Worm (Caenorhabditis elegans) whole organism, mixed stage, embryonic: ENCODE data around the gene fip-4.
A peak's percentile ranks its signal among the peaks of the same experiment; 100 is the strongest.

Source experiments
- M03D4.4 ChIP-seq: sonication (generic microtip); optimal IDR thresholded peaks from 2 replicates; lab custom pipeline; 2017; ENCODE audit warnings: mild to moderate bottlenecking, missing genetic modification characterization, missing compliant biosample characterization
- bed-3 ChIP-seq: fragments of 200-800 bp; sonication (Bioruptor generic); optimal IDR thresholded peaks from 3 replicates; lab custom pipeline; 2018; ENCODE audit warnings: mild to moderate bottlenecking, missing genetic modification characterization, moderate library complexity, missing compliant biosample characterization
- blmp-1 ChIP-seq: fragments of 150-350 bp; optimal IDR thresholded peaks from 2 replicates; lab custom pipeline; 2014; ENCODE audit warnings: missing biosample characterization, missing genetic modification characterization
- ceh-39 ChIP-seq: fragments of 150-350 bp; optimal IDR thresholded peaks from 2 replicates; lab custom pipeline; 2014; ENCODE audit warnings: missing biosample characterization, missing genetic modification characterization
- ceh-43 ChIP-seq: fragments of 200-800 bp; sonication (Bioruptor generic); optimal IDR thresholded peaks from 2 replicates; lab custom pipeline; 2018; ENCODE audit warnings: mild to moderate bottlenecking, missing genetic modification characterization, moderate library complexity, missing compliant biosample characterization
- ceh-83 ChIP-seq: fragments of 200-800 bp; sonication (Bioruptor generic); optimal IDR thresholded peaks from 2 replicates; lab custom pipeline; 2018; ENCODE audit warnings: mild to moderate bottlenecking, missing genetic modification characterization, missing compliant biosample characterization
- ces-1 ChIP-seq: fragments of 150-350 bp; optimal IDR thresholded peaks from 2 replicates; lab custom pipeline; 2014; ENCODE audit warnings: missing biosample characterization, missing genetic modification reagents, missing genetic modification characterization
- cnd-1 ChIP-seq: fragments of 200-800 bp; sonication (Bioruptor generic); optimal IDR thresholded peaks from 2 replicates; lab custom pipeline; 2018; ENCODE audit warnings: mild to moderate bottlenecking, missing genetic modification characterization, missing compliant biosample characterization
- drap-1 ChIP-seq: fragments of 200-800 bp; sonication (Bioruptor generic); optimal IDR thresholded peaks from 3 replicates; lab custom pipeline; 2018; ENCODE audit warnings: mild to moderate bottlenecking, missing genetic modification characterization, missing compliant biosample characterization
- elt-1 ChIP-seq: sonication (generic microtip); optimal IDR thresholded peaks from 2 replicates; lab custom pipeline; 2017; ENCODE audit warnings: missing genetic modification characterization, mild to moderate bottlenecking, missing compliant biosample characterization, antibody characterized with exemption, moderate library complexity, borderline replicate concordance; ENCODE audit not compliant: insufficient read depth
- elt-3 ChIP-seq: fragments of 150-350 bp; optimal IDR thresholded peaks from 2 replicates; lab custom pipeline; 2014; ENCODE audit warnings: missing biosample characterization, missing genetic modification characterization
- ham-2 ChIP-seq: fragments of 200-800 bp; sonication (Bioruptor generic); optimal IDR thresholded peaks from 2 replicates; lab custom pipeline; 2018; ENCODE audit warnings: mild to moderate bottlenecking, missing genetic modification characterization, missing compliant biosample characterization
- hlh-1 ChIP-seq: fragments of 150-350 bp; optimal IDR thresholded peaks from 2 replicates; lab custom pipeline; 2014; ENCODE audit warnings: missing biosample characterization, missing genetic modification reagents, missing genetic modification characterization
- lin-13 ChIP-seq: fragments of 150-350 bp; optimal IDR thresholded peaks from 2 replicates; lab custom pipeline; 2014; ENCODE audit warnings: missing biosample characterization, missing genetic modification characterization
- lin-32 ChIP-seq: fragments of 200-800 bp; sonication (Bioruptor generic); optimal IDR thresholded peaks from 2 replicates; lab custom pipeline; 2018; ENCODE audit warnings: mild to moderate bottlenecking, missing genetic modification characterization, missing compliant biosample characterization
- mab-5 ChIP-seq: fragments of 150-350 bp; optimal IDR thresholded peaks from 2 replicates; lab custom pipeline; 2014; ENCODE audit warnings: missing biosample characterization, missing genetic modification characterization
- mep-1 ChIP-seq: fragments of 150-350 bp; optimal IDR thresholded peaks from 2 replicates; lab custom pipeline; 2017; ENCODE audit warnings: missing biosample characterization, missing genetic modification reagents, missing genetic modification characterization, inconsistent platforms
- mls-2 ChIP-seq: sonication (generic microtip); optimal IDR thresholded peaks from 2 replicates; lab custom pipeline; 2016; ENCODE audit warnings: mild to moderate bottlenecking, missing genetic modification characterization, moderate library complexity, missing compliant biosample characterization
- nhr-12 ChIP-seq: fragments of 150-350 bp; optimal IDR thresholded peaks from 2 replicates; lab custom pipeline; 2014; ENCODE audit warnings: missing biosample characterization, missing genetic modification characterization
- nhr-2 ChIP-seq: fragments of 150-350 bp; optimal IDR thresholded peaks from 2 replicates; lab custom pipeline; 2014; ENCODE audit warnings: missing biosample characterization, missing genetic modification characterization
- nhr-237 ChIP-seq: fragments of 150-350 bp; optimal IDR thresholded peaks from 2 replicates; lab custom pipeline; 2014; ENCODE audit warnings: missing biosample characterization, missing genetic modification characterization
- nhr-28 ChIP-seq: fragments of 150-350 bp; optimal IDR thresholded peaks from 2 replicates; lab custom pipeline; 2014; ENCODE audit warnings: missing biosample characterization, missing genetic modification characterization
- nhr-76 ChIP-seq: sonication (generic microtip); optimal IDR thresholded peaks from 2 replicates; lab custom pipeline; 2017; ENCODE audit warnings: missing biosample characterization, missing genetic modification characterization
- pha-4 ChIP-seq: fragments of 150-350 bp; optimal IDR thresholded peaks from 2 replicates; lab custom pipeline; 2018; ENCODE audit warnings: missing biosample characterization, missing genetic modification reagents, missing genetic modification characterization
- sem-2 ChIP-seq: fragments of 200-800 bp; sonication (Bioruptor generic); optimal IDR thresholded peaks from 2 replicates; lab custom pipeline; 2018; ENCODE audit warnings: mild to moderate bottlenecking, missing genetic modification characterization, missing compliant biosample characterization
- snpc-4 ChIP-seq: fragments of 150-350 bp; optimal IDR thresholded peaks from 2 replicates; lab custom pipeline; 2014; ENCODE audit warnings: missing biosample characterization, missing genetic modification characterization
- sptf-1 ChIP-seq: sonication (generic microtip); optimal IDR thresholded peaks from 2 replicates; lab custom pipeline; 2017; ENCODE audit warnings: mild to moderate bottlenecking, missing genetic modification characterization, moderate library complexity, missing compliant biosample characterization
- tbx-8 ChIP-seq: fragments of 200-800 bp; sonication (Bioruptor generic); optimal IDR thresholded peaks from 2 replicates; lab custom pipeline; 2018; ENCODE audit warnings: mild to moderate bottlenecking, missing genetic modification characterization, moderate library complexity, missing compliant biosample characterization
- unc-120 ChIP-seq: sonication (generic microtip); optimal IDR thresholded peaks from 2 replicates; lab custom pipeline; 2017; ENCODE audit warnings: missing genetic modification characterization, missing compliant biosample characterization; ENCODE audit not compliant: poor library complexity, severe bottlenecking
- unc-39 ChIP-seq: fragments of 150-350 bp; optimal IDR thresholded peaks from 2 replicates; lab custom pipeline; 2014; ENCODE audit warnings: missing biosample characterization, missing genetic modification characterization
- unc-62 ChIP-seq: fragments of 150-350 bp; optimal IDR thresholded peaks from 2 replicates; lab custom pipeline; 2014; ENCODE audit warnings: missing biosample characterization, missing genetic modification reagents, missing genetic modification characterization
- zip-8 ChIP-seq: fragments of 150-350 bp; optimal IDR thresholded peaks from 2 replicates; lab custom pipeline; 2014; ENCODE audit warnings: missing biosample characterization, missing genetic modification characterization
- ztf-11 ChIP-seq: fragments of 150-350 bp; optimal IDR thresholded peaks from 2 replicates; lab custom pipeline; 2014; ENCODE audit warnings: missing biosample characterization, missing genetic modification characterization

fip-4 gene

DNA sequence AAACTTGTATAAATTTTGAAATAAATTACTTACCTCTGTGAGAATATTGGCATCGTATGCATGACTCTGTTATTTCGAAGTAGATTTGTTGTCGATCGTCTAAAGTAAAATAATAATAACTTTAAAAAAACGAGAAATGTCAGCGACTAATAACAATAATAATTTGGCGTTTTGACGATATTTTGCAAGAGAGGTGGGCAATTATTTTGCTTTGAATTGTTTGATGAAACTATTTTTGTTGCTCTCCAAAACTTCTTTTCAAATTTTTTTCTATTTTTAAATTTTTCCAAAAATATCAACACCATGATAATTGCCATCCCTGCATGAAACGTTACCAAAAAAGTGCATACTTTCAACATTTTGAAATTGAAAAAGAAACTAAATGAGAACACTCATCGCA lies 11.9 kb downstream of the fip-4 start, which contains the start of gene F41E6.7:
Gene F41E6.7 (minus strand): TSS at position 101 of the 400 bp plus-strand sequence.
- TF ChIP-seq nhr-28 (no peak), nhr-237 (tag; lab: Kevin White, UChicago) (no peak), unc-62 (no peak), snpc-4 (tag; lab: Kevin White, UChicago) (no peak), ces-1 (GFP tag; lab: Kevin White, UChicago) (no peak), lin-32 (GFP tag; lab: Kevin White, UChicago) (no peak), sem-2 (GFP tag; lab: Kevin White, UChicago) (no peak), ceh-43 (GFP tag; lab: Kevin White, UChicago) (no peak), mep-1 (no peak), nhr-76 (tag; lab: Kevin White, UChicago) (no peak), drap-1 (no peak), sptf-1 (no peak), nhr-2 (tag; lab: Kevin White, UChicago) (no peak), elt-1 (tag; lab: Kevin White, UChicago) (no peak), ztf-11 (tag; lab: Kevin White, UChicago) (no peak), ceh-39 (tag; lab: Kevin White, UChicago) (no peak)
- TF ChIP-seq, all 35 proteins: peak for 0

DNA sequence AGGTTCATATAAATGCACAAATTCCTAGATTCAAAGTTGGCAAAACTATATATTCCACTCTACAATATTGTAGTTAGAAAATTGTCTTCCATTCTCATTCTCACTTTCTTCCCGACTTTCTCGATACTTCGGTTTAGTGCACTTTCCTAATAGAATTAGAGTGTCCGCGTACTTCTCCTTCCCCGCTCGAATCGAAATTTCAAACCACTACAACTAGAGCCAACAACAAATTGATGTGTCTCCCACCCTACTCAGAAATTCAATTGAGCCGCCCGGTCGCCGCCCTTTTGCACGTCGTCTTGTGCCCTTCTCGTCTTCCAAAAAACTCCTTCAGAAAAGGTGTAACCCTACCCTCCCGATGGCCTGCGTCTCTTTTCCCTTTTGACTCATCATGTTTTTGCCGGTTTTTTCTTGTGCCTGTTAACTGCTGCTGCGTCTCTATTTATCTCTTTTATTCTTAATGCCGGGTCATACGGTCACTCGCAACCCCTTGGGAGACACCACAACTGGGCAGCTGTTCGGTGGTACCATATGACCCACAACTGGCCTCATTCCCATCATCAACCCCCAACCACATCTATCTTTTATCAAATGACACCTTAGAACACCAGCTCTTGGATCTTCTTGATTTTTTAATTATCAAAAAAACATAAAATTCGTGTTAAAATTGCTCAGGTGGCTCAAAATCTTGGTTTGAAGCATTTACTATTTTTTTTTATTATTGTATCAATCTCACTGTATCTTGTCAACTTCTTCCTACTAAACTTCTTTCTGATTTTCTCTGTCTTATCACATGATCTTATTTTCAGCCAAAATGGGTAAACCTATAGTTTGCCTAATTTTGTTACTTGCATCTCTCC lies 16.7 kb downstream of the fip-4 start, which contains the start of gene tag-196:
Gene tag-196 (plus strand): TSS at position 810 of the 860 bp plus-strand sequence.
- TF ChIP-seq mls-2 (tag; lab: Kevin White, UChicago) (no peak), cnd-1 (peak; percentile 10), unc-120 (tag; lab: Kevin White, UChicago) (peak; percentile 20), ceh-83 (GFP tag; lab: Kevin White, UChicago) (no peak), ces-1 (GFP tag; lab: Kevin White, UChicago) (peak; percentile 95), mab-5 (no peak), lin-32 (GFP tag; lab: Kevin White, UChicago) (no peak), snpc-4 (tag; lab: Kevin White, UChicago) (no peak), unc-39 (no peak), zip-8 (tag; lab: Kevin White, UChicago) (no peak), ceh-43 (GFP tag; lab: Kevin White, UChicago) (no peak), hlh-1 (tag; lab: Kevin White, UChicago) (peak; percentile 94), blmp-1 (tag; lab: Kevin White, UChicago) (no peak), nhr-237 (tag; lab: Kevin White, UChicago) (no peak), ztf-11 (tag; lab: Kevin White, UChicago) (no peak), sptf-1 (no peak), tbx-8 (GFP tag; lab: Kevin White, UChicago) (no peak), nhr-76 (tag; lab: Kevin White, UChicago) (no peak), elt-1 (tag; lab: Kevin White, UChicago) (no peak), ham-2 (no peak), pha-4 (tag; lab: Kevin White, UChicago) (no peak), elt-3 (no peak), unc-62 (peak; percentile 11), M03D4.4 (tag; lab: Kevin White, UChicago) (no peak), bed-3 (GFP tag; lab: Kevin White, UChicago) (no peak), ceh-39 (tag; lab: Kevin White, UChicago) (no peak), nhr-2 (tag; lab: Kevin White, UChicago) (peak; percentile 11), nhr-12 (tag; lab: Kevin White, UChicago) (no peak), lin-13 (tag; lab: Kevin White, UChicago) (no peak), mep-1 (no peak), drap-1 (no peak)

DNA sequence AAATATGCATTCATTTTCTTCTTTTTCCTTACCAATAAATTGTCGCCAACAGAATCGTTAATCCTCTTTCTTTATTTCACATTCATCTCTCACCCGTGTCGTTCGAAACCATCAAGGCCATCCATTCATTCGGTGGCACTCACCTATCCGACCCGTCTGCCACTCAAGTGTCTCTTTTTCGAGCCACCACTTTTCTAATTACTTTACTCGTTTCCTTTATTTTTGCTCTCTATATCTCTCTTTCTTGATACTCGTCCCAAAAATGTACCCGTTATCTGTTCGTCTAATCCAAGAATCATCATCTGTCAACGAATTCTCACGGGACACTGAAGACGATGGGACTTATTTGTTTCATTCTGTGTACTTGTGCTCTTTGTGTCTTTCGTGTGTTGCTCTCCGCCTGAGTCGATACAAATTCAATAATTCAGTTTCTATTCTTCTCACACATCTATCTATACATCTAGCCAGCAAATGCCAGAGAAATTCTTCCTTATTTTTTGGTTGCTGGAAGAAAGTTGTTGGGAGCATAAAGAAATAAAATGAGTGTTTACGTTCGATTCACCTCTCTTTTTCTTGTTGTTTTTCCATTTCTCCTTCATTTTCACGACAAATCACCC lies 18.3 kb downstream of the fip-4 start:
- TF ChIP-seq unc-62 (peak; percentile 59), zip-8 (tag; lab: Kevin White, UChicago) (no peak), ces-1 (GFP tag; lab: Kevin White, UChicago) (peak; percentile 86)
